Fruit fly (Drosophila melanogaster): ENCODE data around the gene CG11313.

CG11313 gene

DNA sequence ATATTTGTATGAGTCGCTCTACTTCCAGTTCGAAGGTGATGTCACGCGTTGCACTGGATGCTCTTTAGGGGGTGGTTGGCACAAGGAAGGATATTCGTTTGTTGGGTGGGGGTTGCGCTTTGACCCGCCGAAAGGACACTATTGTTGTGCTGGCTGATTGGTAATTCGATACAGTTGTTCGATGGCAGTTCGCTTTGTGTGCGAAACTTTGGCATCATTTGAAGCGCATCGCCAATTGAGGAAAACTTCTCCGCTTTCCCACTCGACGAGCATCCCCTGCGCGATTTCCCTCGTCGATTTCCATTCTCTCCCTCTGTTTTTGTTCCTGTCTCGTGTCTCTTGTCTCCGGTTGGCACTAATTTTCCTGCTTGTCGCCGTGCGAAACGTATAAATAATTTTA, 20.5 kb downstream of the CG11313 start:
- TF ChIP-seq pros (GFP tag; optimal IDR thresholded peaks at IDR 0.05), result peak; percentile 51
- peak; percentile 54 for TF ChIP-seq gsb-n (tag; optimal IDR thresholded peaks at IDR 0.05)
- TF ChIP-seq chn (GFP tag; optimal IDR thresholded peaks at IDR 0.05), result no peak
- TF ChIP-seq prd (optimal IDR thresholded peaks at IDR 0.05), result no peak
- 0 out of 3 replicates have a peak, but pooled peaks have one; percentile 4 for TF ChIP-seq prd (GFP tag; IDR thresholded peaks at IDR 0.05)
- no peak for TF ChIP-seq ap (GFP tag; IDR thresholded peaks at IDR 0.05)

dm6 chr3R:30709270-30709669, 21.7 kb downstream of the CG11313 start:
- peak; percentile 6 for TF ChIP-seq CG3281 (GFP tag; optimal IDR thresholded peaks at IDR 0.05)
- peak; percentile 35; the same call in 1 of the 2 replicates for TF ChIP-seq Ptx1 (GFP tag; IDR thresholded peaks at IDR 0.05)
- TF ChIP-seq dimm (GFP tag; IDR thresholded peaks at IDR 0.05), result no peak
- peak; percentile 3 for TF ChIP-seq CG13424 (tag; optimal IDR thresholded peaks at IDR 0.05)
- TF ChIP-seq CG12769 (tag; optimal IDR thresholded peaks at IDR 0.05), result peak; percentile 2
- peak; percentile 19 for TF ChIP-seq tin (GFP tag; optimal IDR thresholded peaks at IDR 0.05)
- TF ChIP-seq bsh (GFP tag; optimal IDR thresholded peaks at IDR 0.05), result peak in 1 of 2 experiments; percentile 19
- no peak for TF ChIP-seq pzg (GFP tag; optimal IDR thresholded peaks at IDR 0.05)
- TF ChIP-seq Aef1 (GFP tag; IDR thresholded peaks at IDR 0.05), result peak; percentile 12; the same call in 1 of the 3 replicates
- peak; percentile 21; the same call in 1 of the 2 replicates for TF ChIP-seq lmd (GFP tag; IDR thresholded peaks at IDR 0.05)
- TF ChIP-seq CG12391 (tag; optimal IDR thresholded peaks at IDR 0.05), result peak; percentile 8
- no peak for TF ChIP-seq NK7.1 (GFP tag; optimal IDR thresholded peaks at IDR 0.05)
- peak; percentile 10 for TF ChIP-seq lilli (GFP tag; optimal IDR thresholded peaks at IDR 0.05)
- TF ChIP-seq CG4424 (GFP tag; optimal IDR thresholded peaks at IDR 0.05), result peak; percentile 16
- peak; percentile 11 for TF ChIP-seq gem (tag; optimal IDR thresholded peaks at IDR 0.05)
- no peak for TF ChIP-seq ftz-f1 (GFP tag; optimal IDR thresholded peaks at IDR 0.05)
- peak; percentile 32; the same call in 1 of the 3 replicates for TF ChIP-seq CG2889 (GFP tag; IDR thresholded peaks at IDR 0.05)
- TF ChIP-seq nmo (GFP tag; optimal IDR thresholded peaks at IDR 0.05), result peak; percentile 5
- 0 out of 2 replicates have a peak, but pooled peaks have one; percentile 15 for TF ChIP-seq CG31441 (GFP tag; IDR thresholded peaks at IDR 0.05)
- peak; percentile 27 for TF ChIP-seq HHEX (GFP tag; optimal IDR thresholded peaks at IDR 0.05)
- no peak for TF ChIP-seq gro (GFP tag; optimal IDR thresholded peaks at IDR 0.05)
- TF ChIP-seq CG9727 (GFP tag; optimal IDR thresholded peaks at IDR 0.05), result no peak
- peak; percentile 29; the same call in 1 of the 2 replicates for TF ChIP-seq Xrp1 (GFP tag; IDR thresholded peaks at IDR 0.05)
- TF ChIP-seq CoRest (tag; optimal IDR thresholded peaks at IDR 0.05), result no peak
- peak; percentile 52 for TF ChIP-seq slbo (GFP tag; IDR thresholded peaks at IDR 0.05)
- peak; percentile 33 for TF ChIP-seq dmrt99B (tag; optimal IDR thresholded peaks at IDR 0.05)
- TF ChIP-seq CG11504 (tag; optimal IDR thresholded peaks at IDR 0.05), result peak; percentile 29
- peak; percentile 74 for TF ChIP-seq sens (GFP tag)
- TF ChIP-seq Fer3 (tag; optimal IDR thresholded peaks at IDR 0.05), result peak; percentile 20
- 0 out of 3 replicates have a peak, but pooled peaks have one; percentile 32 for TF ChIP-seq ci (GFP tag; IDR thresholded peaks at IDR 0.05)
- 0 out of 3 replicates have a peak, but pooled peaks have one; percentile 27 for TF ChIP-seq CG11456 (GFP tag; IDR thresholded peaks at IDR 0.05)
- TF ChIP-seq CG3847 (GFP tag; IDR thresholded peaks at IDR 0.05), result 0 out of 2 replicates have a peak, but pooled peaks have one; percentile 30
- TF ChIP-seq GATAe (GFP tag; conservative IDR thresholded peaks at IDR 0.05), result no peak
- peak; percentile 1 for TF ChIP-seq fd96Cb (tag; optimal IDR thresholded peaks at IDR 0.05)
- peak; percentile 25 for TF ChIP-seq CG2678 (tag; optimal IDR thresholded peaks at IDR 0.05)
- peak; percentile 4 for TF ChIP-seq CG15269 (tag; optimal IDR thresholded peaks at IDR 0.05)
- 0 out of 3 replicates have a peak, but pooled peaks have one; percentile 25 for TF ChIP-seq CG11695 (GFP tag; IDR thresholded peaks at IDR 0.05)
- TF ChIP-seq Blimp-1 (GFP tag; optimal IDR thresholded peaks at IDR 0.05), result peak; percentile 23
- peak; percentile 50 for TF ChIP-seq sisA (GFP tag; IDR thresholded peaks at IDR 0.05)
- TF ChIP-seq zf30C (GFP tag; optimal IDR thresholded peaks at IDR 0.05), result no peak
- peak; percentile 33; the same call in 1 of the 2 replicates for TF ChIP-seq CG32767 (GFP tag; IDR thresholded peaks at IDR 0.05)
- TF ChIP-seq CG15514 (GFP tag; optimal IDR thresholded peaks at IDR 0.05), result peak; percentile 15

Measured in whole organism, embryonic.